Worm (Caenorhabditis elegans) whole organism, late embryonic: ENCODE data around the gene C26E6.12.

ENCODE experiments used
- F13H6.1 ChIP-seq: sonication (generic microtip); optimal IDR thresholded peaks from 2 replicates; lab custom pipeline; 2016; ENCODE audit warnings: missing genetic modification characterization, missing compliant biosample characterization
- Y22D7AL.16 ChIP-seq: sonication (generic microtip); optimal IDR thresholded peaks from 2 replicates; lab custom pipeline; 2016; ENCODE audit warnings: missing genetic modification characterization, missing compliant biosample characterization
- ceh-30 ChIP-seq: fragments of 150-350 bp; optimal IDR thresholded peaks from 2 replicates; lab custom pipeline; 2014; ENCODE audit warnings: missing biosample characterization, missing genetic modification characterization
- dmd-4 ChIP-seq: sonication (generic microtip); optimal IDR thresholded peaks from 2 replicates; lab custom pipeline; 2016; ENCODE audit warnings: borderline replicate concordance, missing genetic modification characterization, missing compliant biosample characterization
- nfya-1 ChIP-seq: sonication (generic microtip); optimal IDR thresholded peaks from 2 replicates; lab custom pipeline; 2017; ENCODE audit warnings: missing genetic modification characterization, mild to moderate bottlenecking, missing compliant biosample characterization, antibody characterized with exemption, moderate library complexity
- nhr-11 ChIP-seq: fragments of 150-350 bp; optimal IDR thresholded peaks from 2 replicates; lab custom pipeline; 2014; ENCODE audit warnings: missing biosample characterization, missing genetic modification characterization
- pag-3 ChIP-seq: sonication (generic microtip); optimal IDR thresholded peaks from 2 replicates; lab custom pipeline; 2016; ENCODE audit warnings: missing compliant biosample characterization, missing genetic modification characterization, borderline replicate concordance
- sdc-2 ChIP-seq: sonication (generic microtip); optimal IDR thresholded peaks from 2 replicates; lab custom pipeline; 2016; ENCODE audit warnings: missing genotype, missing genetic modification characterization, missing compliant biosample characterization
- sox-2 ChIP-seq: fragments of 200-800 bp; sonication (Bioruptor generic); IDR thresholded peaks from 2 replicates; pipeline ENCODE4 v1.3.6; 2022; ENCODE audit warnings: missing genetic modification reagents, missing genetic modification characterization, missing compliant biosample characterization
- sox-4 ChIP-seq: sonication (generic microtip); optimal IDR thresholded peaks from 2 replicates; lab custom pipeline; 2017; ENCODE audit warnings: mild to moderate bottlenecking, missing genetic modification characterization, inconsistent platforms, missing compliant biosample characterization
- syd-9 ChIP-seq: sonication (generic microtip); optimal IDR thresholded peaks from 2 replicates; lab custom pipeline; 2016; ENCODE audit warnings: mild to moderate bottlenecking, missing genetic modification characterization, moderate library complexity, missing compliant biosample characterization
- tbx-7 ChIP-seq: sonication (generic microtip); optimal IDR thresholded peaks from 2 replicates; lab custom pipeline; 2016; ENCODE audit warnings: missing genotype, missing genetic modification characterization, missing compliant biosample characterization
- ttx-3 ChIP-seq: sonication (generic microtip); optimal IDR thresholded peaks from 2 replicates; lab custom pipeline; 2016; ENCODE audit warnings: missing genetic modification reagents, missing genetic modification characterization, missing compliant biosample characterization

- no peak for TF ChIP-seq ttx-3
- TF ChIP-seq syd-9 (tag; lab: Kevin White, UChicago): no peak
- TF ChIP-seq sdc-2: no peak
- no peak for TF ChIP-seq dmd-4
- TF ChIP-seq ceh-30 (tag; lab: Kevin White, UChicago): no peak
- no peak for TF ChIP-seq nfya-1 (tag; lab: Kevin White, UChicago)
- no peak for TF ChIP-seq nhr-11 (tag; lab: Kevin White, UChicago)
- no peak for TF ChIP-seq tbx-7 (tag; lab: Kevin White, UChicago)
- TF ChIP-seq sox-4 (tag; lab: Kevin White, UChicago): no peak
- TF ChIP-seq pag-3 (tag; lab: Kevin White, UChicago): no peak
- no peak for TF ChIP-seq F13H6.1 (tag; lab: Kevin White, UChicago)
- no peak for TF ChIP-seq sox-2 (GFP tag; lab: Robert Waterston, UW)
- no peak for TF ChIP-seq Y22D7AL.16
Observed at ce11 chrIII:4918906-4919305, 13.1 kb downstream of the C26E6.12 start.
